Fruit fly (Drosophila melanogaster) whole organism, embryonic: Measurements from ENCODE around the gene Sgp.

Experiments
- Atf-2 ChIP-seq: fragments of 200-800 bp; sonication (Bioruptor generic); optimal IDR thresholded peaks from 2 replicates; lab custom pipeline; 2016; ENCODE audit warnings: missing biosample characterization, missing genetic modification characterization
- Atf6 ChIP-seq: fragments of 200-800 bp; sonication (Bioruptor generic); IDR thresholded peaks from 2 replicates; pipeline ENCODE4 v1.3.6; 2022; ENCODE audit warnings: missing biosample characterization, missing genetic modification characterization
- Bdp1 ChIP-seq: fragments of 200-800 bp; sonication (Bioruptor generic); optimal IDR thresholded peaks from 3 replicates; lab custom pipeline; 2016; ENCODE audit warnings: missing biosample characterization, missing genetic modification characterization
- CG10274 ChIP-seq: fragments of 200-800 bp; sonication (Bioruptor generic); optimal IDR thresholded peaks from 3 replicates; lab custom pipeline; 2017; ENCODE audit warnings: missing biosample characterization, mild to moderate bottlenecking, missing genetic modification characterization
- CG10462 ChIP-seq: fragments of 200-800 bp; sonication (Bioruptor generic); optimal IDR thresholded peaks from 2 replicates; lab custom pipeline; 2016; ENCODE audit warnings: missing biosample characterization, missing genetic modification characterization
- CG11085 ChIP-seq: fragments of 200-800 bp; sonication (Bioruptor generic); IDR thresholded peaks from 2 replicates; pipeline ENCODE4 v1.3.6; 2022; ENCODE audit warnings: missing biosample characterization, missing genetic modification characterization
- CG11723 ChIP-seq: fragments of 200-800 bp; sonication (Bioruptor generic); optimal IDR thresholded peaks from 2 replicates; lab custom pipeline; 2017; ENCODE audit warnings: missing biosample characterization, mild to moderate bottlenecking, missing genetic modification characterization
- CG12236 ChIP-seq: fragments of 200-800 bp; sonication (Bioruptor generic); optimal IDR thresholded peaks from 2 replicates; lab custom pipeline; 2016; ENCODE audit warnings: missing biosample characterization, missing genetic modification characterization
- CG15011 ChIP-seq: fragments of 200-800 bp; sonication (Bioruptor generic); optimal IDR thresholded peaks from 3 replicates; lab custom pipeline; 2018; ENCODE audit warnings: missing biosample characterization, mild to moderate bottlenecking, missing genetic modification characterization
- CG17328 ChIP-seq: fragments of 200-800 bp; sonication (Bioruptor generic); IDR thresholded peaks from 2 replicates; pipeline ENCODE4 v1.3.6; 2022; ENCODE audit warnings: missing biosample characterization, missing genetic modification characterization
- CG18011 ChIP-seq: fragments of 200-800 bp; sonication (Bioruptor generic); optimal IDR thresholded peaks from 2 replicates; lab custom pipeline; 2017; ENCODE audit warnings: missing biosample characterization, missing genetic modification characterization, mild to moderate bottlenecking, moderate library complexity, missing genotype
- CG18764 ChIP-seq: fragments of 200-800 bp; sonication (Bioruptor generic); optimal IDR thresholded peaks from 3 replicates; lab custom pipeline; 2016; ENCODE audit warnings: missing biosample characterization, missing genetic modification characterization
- CG3281 ChIP-seq: fragments of 200-800 bp; sonication (Bioruptor generic); optimal IDR thresholded peaks from 3 replicates; lab custom pipeline; 2017; ENCODE audit warnings: missing biosample characterization, mild to moderate bottlenecking, missing genetic modification characterization
- CG3407 ChIP-seq: fragments of 200-800 bp; sonication (Bioruptor generic); optimal IDR thresholded peaks from 2 replicates; lab custom pipeline; 2018; ENCODE audit warnings: missing biosample characterization, mild to moderate bottlenecking, missing genetic modification characterization
- CG34422 ChIP-seq: fragments of 200-800 bp; sonication (Bioruptor generic); IDR thresholded peaks from 3 replicates; pipeline ENCODE4 v1.3.6; 2022; ENCODE audit warnings: missing biosample characterization, missing genetic modification characterization
- CG3838 ChIP-seq: fragments of 200-800 bp; sonication (Bioruptor generic); optimal IDR thresholded peaks from 3 replicates; lab custom pipeline; 2016; ENCODE audit warnings: missing biosample characterization, missing genetic modification characterization
- CG3847 ChIP-seq: fragments of 200-800 bp; sonication (Bioruptor generic); IDR thresholded peaks from 2 replicates; pipeline ENCODE4 v1.3.6; 2022; ENCODE audit warnings: missing biosample characterization, missing genetic modification characterization
- CG4617 ChIP-seq: fragments of 200-800 bp; sonication (Bioruptor generic); optimal IDR thresholded peaks from 3 replicates; lab custom pipeline; 2016; ENCODE audit warnings: missing biosample characterization, missing genetic modification characterization, borderline replicate concordance
- CG6175 ChIP-seq: fragments of 200-800 bp; sonication (Bioruptor generic); IDR thresholded peaks from 3 replicates; pipeline ENCODE4 v1.3.6; 2022; ENCODE audit warnings: missing biosample characterization, missing genetic modification characterization
- CG7745 ChIP-seq: fragments of 200-800 bp; sonication (Bioruptor generic); optimal IDR thresholded peaks from 2 replicates; lab custom pipeline; 2018; ENCODE audit warnings: missing biosample characterization, mild to moderate bottlenecking, missing genetic modification characterization, moderate library complexity
- CG7963 ChIP-seq: fragments of 200-800 bp; sonication (Bioruptor generic); IDR thresholded peaks from 3 replicates; pipeline ENCODE4 v1.3.6; 2022; ENCODE audit warnings: missing biosample characterization, missing genetic modification characterization; ENCODE audit not compliant: partially characterized antibody
- CG8388 ChIP-seq: fragments of 200-800 bp; sonication (Bioruptor generic); optimal IDR thresholded peaks from 2 replicates; lab custom pipeline; 2019; ENCODE audit warnings: missing biosample characterization, mild to moderate bottlenecking, missing genetic modification characterization, moderate library complexity
- CkIIα-i1 ChIP-seq: fragments of 200-800 bp; sonication (Bioruptor generic); IDR thresholded peaks from 2 replicates; pipeline ENCODE4 v1.3.6; 2022; ENCODE audit warnings: missing biosample characterization, missing genetic modification characterization
- Eip74EF ChIP-seq, 2 experiments: fragments of 200-800 bp in 1 of 2; fragments of >200 bp in 1 of 2; sonication (Bioruptor generic) in 1 of 2; optimal IDR thresholded peaks; 2 replicates each; lab custom pipeline; 2017 to 2019; ENCODE audit warnings: missing biosample characterization in 2 of 2, missing genetic modification characterization in 2 of 2, mild to moderate bottlenecking in 1 of 2, moderate library complexity in 1 of 2
- Gsc ChIP-seq: fragments of 200-800 bp; sonication (Bioruptor generic); IDR thresholded peaks from 2 replicates; pipeline ENCODE4 v1.3.6; 2022; ENCODE audit warnings: missing biosample characterization, missing genetic modification characterization
- HLH54F ChIP-seq: fragments of 200-800 bp; sonication (Bioruptor generic); optimal IDR thresholded peaks from 3 replicates; lab custom pipeline; 2016; ENCODE audit warnings: missing biosample characterization, missing genetic modification characterization
- Hmr ChIP-seq: fragments of 200-800 bp; sonication (Bioruptor generic); optimal IDR thresholded peaks from 3 replicates; lab custom pipeline; 2017; ENCODE audit warnings: mild to moderate bottlenecking, missing biosample characterization, missing genetic modification reagents, missing genetic modification characterization
- Jarid2 ChIP-seq: fragments of 200-800 bp; sonication (Bioruptor generic); optimal IDR thresholded peaks from 3 replicates; lab custom pipeline; 2017; ENCODE audit warnings: mild to moderate bottlenecking, missing biosample characterization, missing genetic modification reagents, missing genetic modification characterization
- Lhr ChIP-seq: fragments of 200-800 bp; sonication (Bioruptor generic); optimal IDR thresholded peaks from 3 replicates; lab custom pipeline; 2017; ENCODE audit warnings: mild to moderate bottlenecking, missing biosample characterization, missing genetic modification reagents, missing genetic modification characterization
- MESR4 ChIP-seq: fragments of 200-800 bp; sonication (Bioruptor generic); optimal IDR thresholded peaks from 2 replicates; lab custom pipeline; 2018; ENCODE audit warnings: missing biosample characterization, mild to moderate bottlenecking, missing genetic modification characterization, moderate library complexity
- Mad ChIP-seq: fragments of 200-800 bp; sonication (Bioruptor generic); optimal IDR thresholded peaks from 2 replicates; lab custom pipeline; 2016; ENCODE audit warnings: missing biosample characterization, missing genetic modification characterization
- NC2α ChIP-seq: fragments of 200-800 bp; sonication (Bioruptor generic); optimal IDR thresholded peaks from 2 replicates; lab custom pipeline; 2016; ENCODE audit warnings: missing biosample characterization, missing genetic modification characterization
- Nf-YA ChIP-seq: fragments of 200-800 bp; sonication (Bioruptor generic); IDR thresholded peaks from 2 replicates; pipeline ENCODE4 v1.3.6; 2022; ENCODE audit warnings: missing biosample characterization, missing genetic modification characterization
- NfI ChIP-seq: fragments of 200-800 bp; sonication (Bioruptor generic); optimal IDR thresholded peaks from 3 replicates; lab custom pipeline; 2018; ENCODE audit warnings: missing biosample characterization, mild to moderate bottlenecking, missing genetic modification characterization, moderate library complexity
- Poxn ChIP-seq: fragments of 200-800 bp; sonication (Bioruptor generic); IDR thresholded peaks from 2 replicates; pipeline ENCODE4 v1.3.6; 2022; ENCODE audit warnings: missing biosample characterization, missing genetic modification characterization
- Side ChIP-seq: fragments of 200-800 bp; sonication (Bioruptor generic); optimal IDR thresholded peaks from 2 replicates; lab custom pipeline; 2016; ENCODE audit warnings: missing biosample characterization, missing genetic modification characterization
- Stat92E ChIP-seq, 3 experiments: fragments of >200 bp in 2 of 3; fragments of 200-800 bp in 1 of 3; sonication (Bioruptor generic) in 1 of 3; optimal IDR thresholded peaks; 2 replicates each; lab custom pipeline; 2017 to 2019; ENCODE audit warnings: missing biosample characterization in 3 of 3, missing genetic modification characterization in 3 of 3, mild to moderate bottlenecking in 1 of 3, moderate library complexity in 1 of 3
- ab ChIP-seq: fragments of 200-800 bp; sonication (Bioruptor generic); optimal IDR thresholded peaks from 2 replicates; lab custom pipeline; 2016; ENCODE audit warnings: missing biosample characterization, missing genetic modification characterization
- ac ChIP-seq: fragments of 200-800 bp; sonication (Bioruptor generic); optimal IDR thresholded peaks from 3 replicates; lab custom pipeline; 2017; ENCODE audit warnings: missing biosample characterization, mild to moderate bottlenecking, missing genetic modification characterization
- fd96Cb ChIP-seq: fragments of 200-800 bp; sonication (Bioruptor generic); optimal IDR thresholded peaks from 2 replicates; lab custom pipeline; 2018; ENCODE audit warnings: missing biosample characterization, mild to moderate bottlenecking, missing genetic modification characterization, moderate library complexity
- gcm2 ChIP-seq: fragments of 200-800 bp; sonication (Bioruptor generic); optimal IDR thresholded peaks from 2 replicates; lab custom pipeline; 2016; ENCODE audit warnings: missing biosample characterization, missing genetic modification characterization
- klu ChIP-seq: fragments of 200-800 bp; sonication (Bioruptor generic); IDR thresholded peaks from 2 replicates; pipeline ENCODE4 v1.3.6; 2022; ENCODE audit warnings: missing biosample characterization, missing genetic modification characterization
- knrl ChIP-seq: fragments of 200-800 bp; sonication (Bioruptor generic); IDR thresholded peaks from 3 replicates; pipeline ENCODE4 v1.3.6; 2022; ENCODE audit warnings: missing biosample characterization, missing genetic modification characterization; ENCODE audit not compliant: partially characterized antibody
- onecut ChIP-seq: fragments of 200-800 bp; sonication (Bioruptor generic); IDR thresholded peaks from 2 replicates; pipeline ENCODE4 v1.3.6; 2022; ENCODE audit warnings: missing biosample characterization, missing genetic modification characterization
- pan ChIP-seq, 4 experiments: fragments of >200 bp in 3 of 4; fragments of 200-800 bp in 1 of 4; sonication (Bioruptor generic) in 1 of 4; optimal IDR thresholded peaks in 3 of 4; IDR thresholded peaks in 1 of 4; 2 replicates each; pipeline versions ENCODE4 v1.3.6 to Lab custom; 2017 to 2022; ENCODE audit warnings: missing biosample characterization in 2 of 4, missing genetic modification characterization in 2 of 4, mixed read lengths in 1 of 4
- row ChIP-seq: fragments of 200-800 bp; sonication (Bioruptor generic); IDR thresholded peaks from 3 replicates; pipeline ENCODE4 v1.3.6; 2022; ENCODE audit warnings: missing biosample characterization, missing genetic modification characterization
- stwl ChIP-seq: fragments of 200-800 bp; sonication (Bioruptor generic); optimal IDR thresholded peaks from 3 replicates; lab custom pipeline; 2018; ENCODE audit warnings: missing biosample characterization, mild to moderate bottlenecking, missing genetic modification characterization, moderate library complexity
- sug ChIP-seq: fragments of 200-800 bp; optimal IDR thresholded peaks from 2 replicates; lab custom pipeline; 2019; ENCODE audit warnings: missing biosample characterization, mild to moderate bottlenecking, missing genetic modification characterization, moderate library complexity
- tgo ChIP-seq: fragments of 200-800 bp; sonication (Bioruptor generic); IDR thresholded peaks from 3 replicates; pipeline ENCODE4 v1.3.6; 2022; ENCODE audit warnings: missing biosample characterization, missing genetic modification characterization
- vfl ChIP-seq: fragments of 200-800 bp; sonication (Bioruptor generic); optimal IDR thresholded peaks from 2 replicates; lab custom pipeline; 2016; ENCODE audit warnings: missing biosample characterization, missing genetic modification characterization

Sgp gene

dm6 chr2L:8543102-8543501 lies 23.6 kb downstream of the Sgp start (continued):
- TF ChIP-seq CG17328 = 0 out of 2 replicates have a peak, but pooled peaks have one; percentile 8
- TF ChIP-seq CG34422 (GFP tag; lab: Robert Waterston, UW) = peak; percentile 10; the same call in 1 of the 3 replicates
- peak; percentile 58 for TF ChIP-seq onecut (GFP tag; lab: Robert Waterston, UW)
- TF ChIP-seq CG11723 (GFP tag; lab: Kevin White, UChicago) = peak; percentile 7
- no peak for TF ChIP-seq ab (GFP tag; lab: Kevin White, UChicago)
- TF ChIP-seq klu = no peak
- no peak for TF ChIP-seq CG3838
- TF ChIP-seq CG4617 = peak; percentile 3
- no peak for TF ChIP-seq CG15011 (GFP tag; lab: Kevin White, UChicago)
- TF ChIP-seq vfl (GFP tag; lab: Kevin White, UChicago) = no peak
- no peak for TF ChIP-seq CG3281 (GFP tag; lab: Kevin White, UChicago)
- no peak for TF ChIP-seq Stat92E (GFP tag; optimal IDR thresholded peaks at IDR 0.05; lab: Kevin White, UChicago)
- TF ChIP-seq Poxn (GFP tag; lab: Robert Waterston, UW) = no peak
- TF ChIP-seq Gsc = no peak
- no peak for TF ChIP-seq CG3847 (GFP tag; lab: Robert Waterston, UW)
- TF ChIP-seq HLH54F (GFP tag; lab: Kevin White, UChicago) = no peak
- peak; percentile 28 for TF ChIP-seq Bdp1 (GFP tag; lab: Kevin White, UChicago)
- no peak for TF ChIP-seq fd96Cb (tag; lab: Kevin White, UChicago)
- no peak for TF ChIP-seq CG11085
- peak; percentile 1 for TF ChIP-seq Mad (GFP tag; lab: Kevin White, UChicago)
- no peak for TF ChIP-seq CG12236
- TF ChIP-seq stwl = peak; percentile 67
- no peak for TF ChIP-seq CG6175 (GFP tag; lab: Robert Waterston, UW)
- TF ChIP-seq Hmr (GFP tag; lab: Kevin White, UChicago) = peak; percentile 16
- TF ChIP-seq Atf-2 (GFP tag; lab: Kevin White, UChicago) = no peak
- TF ChIP-seq NC2α (GFP tag; lab: Kevin White, UChicago) = no peak
- peak; percentile 4 for TF ChIP-seq CG3407 (GFP tag; lab: Kevin White, UChicago)
- TF ChIP-seq gcm2 = no peak
- no peak for TF ChIP-seq CG7745
- TF ChIP-seq CkIIα-i1 (GFP tag; lab: Robert Waterston, UW) = no peak
- no peak for TF ChIP-seq knrl (GFP tag; lab: Robert Waterston, UW)
- TF ChIP-seq MESR4 = peak; percentile 1
- no peak for TF ChIP-seq CG10274 (GFP tag; lab: Kevin White, UChicago)
- TF ChIP-seq tgo (GFP tag; lab: Robert Waterston, UW) = no peak
- TF ChIP-seq CG7963 (GFP tag; lab: Robert Waterston, UW) = no peak
- TF ChIP-seq sug (tag; lab: Kevin White, UChicago) = peak; percentile 18
- TF ChIP-seq pan (optimal IDR thresholded peaks at IDR 0.05; lab: Kevin White, UChicago) = no peak
- no peak for TF ChIP-seq pan (GFP tag; optimal IDR thresholded peaks at IDR 0.05 in 1 of 2, IDR thresholded peaks at IDR 0.05 in 1 of 2)
- TF ChIP-seq CG8388 (GFP tag; lab: Kevin White, UChicago) = no peak
- TF ChIP-seq CG10462 (GFP tag; lab: Kevin White, UChicago) = no peak
- TF ChIP-seq ac = no peak
- no peak for TF ChIP-seq CG18764 (GFP tag; lab: Kevin White, UChicago)
- no peak for TF ChIP-seq Nf-YA (GFP tag; lab: Robert Waterston, UW)
- TF ChIP-seq NfI (GFP tag; lab: Kevin White, UChicago) = no peak
- TF ChIP-seq row (GFP tag; lab: Robert Waterston, UW) = peak; percentile 34; the same call in 1 of the 3 replicates
- no peak for TF ChIP-seq CG18011 (GFP tag; lab: Kevin White, UChicago)
- TF ChIP-seq Atf6 = 0 out of 2 replicates have a peak, but pooled peaks have one; percentile 17
- no peak for TF ChIP-seq Side (GFP tag; lab: Kevin White, UChicago)
- TF ChIP-seq Lhr (GFP tag; lab: Kevin White, UChicago) = no peak
- no peak for TF ChIP-seq Eip74EF (GFP tag; optimal IDR thresholded peaks at IDR 0.05; lab: Kevin White, UChicago)
- peak; percentile 87 for TF ChIP-seq Jarid2 (GFP tag; lab: Kevin White, UChicago)
